Worm (Caenorhabditis elegans): ENCODE results near the gene tag-243.

ce11 chrIII:4688356-4688755 lies at the start of gene tag-243:
- TF ChIP-seq nhr-47 (tag; optimal IDR thresholded peaks at IDR 0.05) (no peak), xbp-1 (tag; optimal IDR thresholded peaks at IDR 0.05) (no peak), aly-2 (tag; optimal IDR thresholded peaks at IDR 0.05) (no peak), lin-13 (GFP tag; optimal IDR thresholded peaks at IDR 0.05) (no peak), ztf-4 (tag; optimal IDR thresholded peaks at IDR 0.05) (no peak), ces-1 (GFP tag; optimal IDR thresholded peaks at IDR 0.05) (no peak), elt-3 (tag; optimal IDR thresholded peaks at IDR 0.05) (no peak), lin-14 (GFP tag; optimal IDR thresholded peaks at IDR 0.05) (no peak)

Measured in whole organism, L1 larva.